Worm (Caenorhabditis elegans) whole organism, L1 larva: ENCODE results near the gene ugt-10.
"Not testable (repeated sequence)": the region's sequence is repeated elsewhere in the genome, so short reads cannot be mapped to it uniquely, and the experiment has no call there.

Experiments
- F16B12.6 ChIP-seq: fragments of 150-350 bp; optimal IDR thresholded peaks from 2 replicates; lab custom pipeline; 2014; ENCODE audit warnings: missing biosample characterization, missing genetic modification characterization
- alr-1 ChIP-seq: fragments of 200-800 bp; sonication (Bioruptor generic); optimal IDR thresholded peaks from 2 replicates; lab custom pipeline; 2018; ENCODE audit warnings: borderline replicate concordance, mild to moderate bottlenecking, missing genetic modification characterization, missing compliant biosample characterization
- ama-1 ChIP-seq: fragments of 150-350 bp; optimal IDR thresholded peaks from 2 replicates; lab custom pipeline; 2014
- blmp-1 ChIP-seq: fragments of 150-350 bp; optimal IDR thresholded peaks from 2 replicates; lab custom pipeline; 2014; ENCODE audit warnings: missing biosample characterization, missing genetic modification characterization
- ceh-63 ChIP-seq: fragments of 200-800 bp; sonication (Bioruptor generic); optimal IDR thresholded peaks from 2 replicates; lab custom pipeline; 2018; ENCODE audit warnings: mild to moderate bottlenecking, missing genetic modification characterization, missing compliant biosample characterization
- ceh-8 ChIP-seq: fragments of 200-800 bp; sonication (Bioruptor generic); optimal IDR thresholded peaks from 2 replicates; lab custom pipeline; 2018; ENCODE audit warnings: mild to moderate bottlenecking, missing genetic modification characterization, moderate library complexity, missing compliant biosample characterization
- ceh-82 ChIP-seq, 3 experiments: fragments of 150-350 bp in 1 of 3; sonication (generic microtip) in 2 of 3; optimal IDR thresholded peaks; 2 replicates each; lab custom pipeline; 2014 to 2017; ENCODE audit warnings: missing biosample characterization in 3 of 3, missing genetic modification characterization in 3 of 3
- ceh-88 ChIP-seq: fragments of 200-800 bp; sonication (Bioruptor generic); IDR thresholded peaks from 2 replicates; pipeline ENCODE4 v1.3.6; 2022; ENCODE audit warnings: missing genetic modification characterization, missing compliant biosample characterization
- ceh-90 ChIP-seq: sonication (generic microtip); optimal IDR thresholded peaks from 2 replicates; lab custom pipeline; 2016; ENCODE audit warnings: missing genetic modification characterization, missing compliant biosample characterization
- egl-13 ChIP-seq: sonication (generic microtip); optimal IDR thresholded peaks from 2 replicates; lab custom pipeline; 2016; ENCODE audit warnings: missing genotype, missing genetic modification reagents, missing genetic modification characterization, missing compliant biosample characterization
- egl-27 ChIP-seq, 2 experiments: fragments of 150-350 bp in 1 of 2; sonication (generic microtip); optimal IDR thresholded peaks; 3 replicates each; lab custom pipeline; 2017 to 2018; ENCODE audit warnings: missing biosample characterization in 2 of 2, missing genetic modification characterization in 2 of 2, missing genetic modification reagents in 2 of 2
- elt-2 ChIP-seq: sonication (generic microtip); optimal IDR thresholded peaks from 2 replicates; lab custom pipeline; 2016; ENCODE audit warnings: missing genetic modification characterization, mild to moderate bottlenecking, inconsistent platforms, missing compliant biosample characterization, missing genetic modification reagents
- fkh-4 ChIP-seq: sonication (generic microtip); optimal IDR thresholded peaks from 2 replicates; lab custom pipeline; 2016; ENCODE audit warnings: missing compliant biosample characterization, missing genetic modification characterization, borderline replicate concordance
- fos-1 ChIP-seq: fragments of 150-350 bp; optimal IDR thresholded peaks from 2 replicates; lab custom pipeline; 2014; ENCODE audit warnings: missing biosample characterization, missing genetic modification characterization
- grh-1 ChIP-seq: fragments of 200-800 bp; sonication (Bioruptor generic); IDR thresholded peaks from 2 replicates; pipeline ENCODE4 v1.3.6; 2022; ENCODE audit warnings: missing genetic modification reagents, missing genetic modification characterization, missing compliant biosample characterization
- hlh-17 ChIP-seq: fragments of 200-800 bp; sonication (Bioruptor generic); optimal IDR thresholded peaks from 2 replicates; lab custom pipeline; 2018; ENCODE audit warnings: missing genetic modification characterization, mild to moderate bottlenecking, missing compliant biosample characterization, moderate library complexity, borderline replicate concordance
- hlh-4 ChIP-seq: sonication (generic microtip); optimal IDR thresholded peaks from 2 replicates; lab custom pipeline; 2016; ENCODE audit warnings: mild to moderate bottlenecking, missing genetic modification characterization, missing compliant biosample characterization
- isw-1 ChIP-seq: fragments of 200-800 bp; sonication (Bioruptor generic); IDR thresholded peaks from 2 replicates; pipeline ENCODE4 v1.3.6; 2022; ENCODE audit warnings: missing genetic modification characterization, missing compliant biosample characterization
- jun-1 ChIP-seq: fragments of 150-350 bp; optimal IDR thresholded peaks from 2 replicates; lab custom pipeline; 2014; ENCODE audit warnings: missing biosample characterization, missing genetic modification reagents, missing genetic modification characterization
- lin-15B ChIP-seq: fragments of 150-350 bp; sonication (generic microtip); optimal IDR thresholded peaks from 3 replicates; lab custom pipeline; 2014; ENCODE audit warnings: missing biosample characterization, missing genetic modification characterization
- lsy-2 ChIP-seq, 2 experiments: fragments of 150-350 bp; optimal IDR thresholded peaks; 2 replicates each; lab custom pipeline; 2014; ENCODE audit warnings: missing biosample characterization in 2 of 2, missing genetic modification characterization in 2 of 2
- nhr-20 ChIP-seq: sonication (generic microtip); optimal IDR thresholded peaks from 2 replicates; lab custom pipeline; 2016; ENCODE audit warnings: mild to moderate bottlenecking, missing genetic modification characterization, missing compliant biosample characterization
- nhr-28 ChIP-seq: fragments of 150-350 bp; optimal IDR thresholded peaks from 2 replicates; lab custom pipeline; 2014; ENCODE audit warnings: missing biosample characterization, missing genetic modification characterization
- nhr-76 ChIP-seq: sonication (generic microtip); optimal IDR thresholded peaks from 2 replicates; lab custom pipeline; 2017; ENCODE audit warnings: missing biosample characterization, missing genetic modification characterization
- nhr-77 ChIP-seq: fragments of 150-350 bp; optimal IDR thresholded peaks from 2 replicates; lab custom pipeline; 2014; ENCODE audit warnings: missing biosample characterization, missing genetic modification characterization
- nhr-84 ChIP-seq: sonication (generic microtip); optimal IDR thresholded peaks from 2 replicates; lab custom pipeline; 2017; ENCODE audit warnings: missing biosample characterization, missing genetic modification characterization
- nhr-85 ChIP-seq: sonication (generic microtip); peaks from one replicate; lab custom pipeline; 2016; ENCODE audit warnings: missing genetic modification characterization, inconsistent platforms, missing compliant biosample characterization
- pag-3 ChIP-seq: sonication (generic microtip); optimal IDR thresholded peaks from 2 replicates; lab custom pipeline; 2017; ENCODE audit warnings: missing genetic modification characterization, mild to moderate bottlenecking, missing compliant biosample characterization, antibody characterized with exemption, borderline replicate concordance; ENCODE audit not compliant: insufficient read depth
- pqm-1 ChIP-seq: sonication (generic microtip); optimal IDR thresholded peaks from 3 replicates; lab custom pipeline; 2017; ENCODE audit warnings: missing biosample characterization, missing genetic modification characterization
- snu-23 ChIP-seq: sonication (generic microtip); optimal IDR thresholded peaks from 2 replicates; lab custom pipeline; 2016; ENCODE audit warnings: missing genetic modification characterization, missing compliant biosample characterization
- sptf-1 ChIP-seq: fragments of 150-350 bp; optimal IDR thresholded peaks from 2 replicates; lab custom pipeline; 2014; ENCODE audit warnings: missing biosample characterization, missing genetic modification characterization
- tbx-2 ChIP-seq: sonication (generic microtip); optimal IDR thresholded peaks from 2 replicates; lab custom pipeline; 2016; ENCODE audit warnings: missing genetic modification characterization, missing compliant biosample characterization
- tlp-1 ChIP-seq: fragments of 150-350 bp; optimal IDR thresholded peaks from 2 replicates; lab custom pipeline; 2014; ENCODE audit warnings: missing biosample characterization, missing genetic modification characterization
- unc-30 ChIP-seq: sonication (generic microtip); optimal IDR thresholded peaks from 2 replicates; lab custom pipeline; 2017; ENCODE audit warnings: missing biosample characterization, missing genetic modification characterization
- unc-62 ChIP-seq: fragments of 150-350 bp; optimal IDR thresholded peaks from 2 replicates; lab custom pipeline; 2014; ENCODE audit warnings: missing biosample characterization, missing genetic modification reagents, missing genetic modification characterization
- unc-98 ChIP-seq: fragments of 200-800 bp; sonication (Bioruptor generic); IDR thresholded peaks from 2 replicates; pipeline ENCODE4 v1.3.6; 2022; ENCODE audit warnings: missing genetic modification characterization, missing compliant biosample characterization
- xbp-1 ChIP-seq: sonication (generic microtip); optimal IDR thresholded peaks from 2 replicates; lab custom pipeline; 2016; ENCODE audit warnings: missing genetic modification characterization, missing compliant biosample characterization
- ztf-4 ChIP-seq: fragments of 150-350 bp; optimal IDR thresholded peaks from 2 replicates; lab custom pipeline; 2014; ENCODE audit warnings: missing biosample characterization, missing genetic modification characterization

ugt-10 gene

ce11 chrV:4900020-4900419 lies at the start of gene ugt-10:
ugt-10 (minus strand) TSS chrV:4900120.
- TF ChIP-seq lsy-2 (tag; optimal IDR thresholded peaks at IDR 0.05; lab: Kevin White, UChicago); nhr-77 (tag; lab: Kevin White, UChicago); snu-23 (GFP tag; lab: Kevin White, UChicago): not testable (repeated sequence)

- no peak for TF ChIP-seq tbx-2 (tag; lab: Kevin White, UChicago)
- TF ChIP-seq unc-62 (GFP tag; lab: Kevin White, UChicago) = no peak
- no peak for TF ChIP-seq unc-98 (GFP tag; lab: Robert Waterston, UW)
- no peak for TF ChIP-seq isw-1 (GFP tag; lab: Robert Waterston, UW)
Measured at ce11 chrV:4948635-4949034, 48.7 kb upstream of the ugt-10 start, which contains the start of gene str-209. str-209 (plus strand) TSS chrV:4948935.

ce11 chrV:4944219-4944618 lies 44.3 kb upstream of the ugt-10 start, which contains the start of gene str-211:
str-211 (minus strand) TSS chrV:4944319.
- no peak for TF ChIP-seq tlp-1 (tag; lab: Kevin White, UChicago)
- TF ChIP-seq nhr-20 (tag; lab: Kevin White, UChicago) = no peak
- TF ChIP-seq unc-62 (GFP tag; lab: Kevin White, UChicago) = no peak
- TF ChIP-seq hlh-4 (tag; lab: Kevin White, UChicago) = no peak
- TF ChIP-seq sptf-1 = no peak
- no peak for TF ChIP-seq lsy-2 (tag; optimal IDR thresholded peaks at IDR 0.05; lab: Kevin White, UChicago)
- TF ChIP-seq ceh-8 (GFP tag; lab: Kevin White, UChicago) = no peak

- TF ChIP-seq isw-1 (GFP tag; lab: Robert Waterston, UW) (no peak), xbp-1 (tag; lab: Kevin White, UChicago) (no peak), fkh-4 (no peak), alr-1 (tag; lab: Kevin White, UChicago) (no peak), ceh-90 (tag; lab: Kevin White, UChicago) (no peak)
Measured at ce11 chrV:4937337-4937736, 37.4 kb upstream of the ugt-10 start.

ce11 chrV:4935096-4935495 lies 35.2 kb upstream of the ugt-10 start:
- TF ChIP-seq ceh-90 (tag; lab: Kevin White, UChicago) = no peak
- TF ChIP-seq ceh-88 = no peak
- no peak for TF ChIP-seq egl-27 (tag; optimal IDR thresholded peaks at IDR 0.05; lab: Kevin White, UChicago)
- peak; percentile 60 for TF ChIP-seq elt-2
- TF ChIP-seq unc-30 (tag; lab: Kevin White, UChicago) = no peak
- peak; percentile 19 for TF ChIP-seq pqm-1 (tag; lab: Kevin White, UChicago)
- no peak for TF ChIP-seq hlh-4 (tag; lab: Kevin White, UChicago)
- no peak for TF ChIP-seq ztf-4 (tag; lab: Kevin White, UChicago)
- TF ChIP-seq xbp-1 (tag; lab: Kevin White, UChicago) = no peak
- no peak for TF ChIP-seq jun-1

ce11 chrV:4934406-4934805 lies 34.5 kb upstream of the ugt-10 start, which contains the start of gene catp-2:
catp-2 (plus strand) TSS chrV:4934706.
- TF ChIP-seq sptf-1 (no peak), nhr-28 (tag; lab: Kevin White, UChicago) (no peak), isw-1 (GFP tag; lab: Robert Waterston, UW) (no peak), lin-15B (tag; lab: Kevin White, UChicago) (no peak), fos-1 (tag; lab: Kevin White, UChicago) (no peak), F16B12.6 (no peak), nhr-84 (tag; lab: Kevin White, UChicago) (no peak), ceh-82 (tag; optimal IDR thresholded peaks at IDR 0.05; lab: Kevin White, UChicago) (no peak), hlh-17 (GFP tag; lab: Kevin White, UChicago) (no peak), ama-1 (lab: Kevin White, UChicago) (no peak), pag-3 (tag; lab: Kevin White, UChicago) (no peak), nhr-76 (tag; lab: Kevin White, UChicago) (no peak), ceh-63 (GFP tag; lab: Kevin White, UChicago) (no peak), grh-1 (GFP tag; lab: Robert Waterston, UW) (no peak), blmp-1 (no peak), ztf-4 (tag; lab: Kevin White, UChicago) (no peak), egl-13 (tag; lab: Kevin White, UChicago) (no peak), nhr-85 (tag; lab: Kevin White, UChicago) (no peak)
